Worm (Caenorhabditis elegans): Measurements from ENCODE around the gene Y54G2A.11.
"Not testable (repeated sequence)": the region's sequence is repeated elsewhere in the genome, so short reads cannot be mapped to it uniquely, and the experiment has no call there.

The Y54G2A.11 gene

DNA sequence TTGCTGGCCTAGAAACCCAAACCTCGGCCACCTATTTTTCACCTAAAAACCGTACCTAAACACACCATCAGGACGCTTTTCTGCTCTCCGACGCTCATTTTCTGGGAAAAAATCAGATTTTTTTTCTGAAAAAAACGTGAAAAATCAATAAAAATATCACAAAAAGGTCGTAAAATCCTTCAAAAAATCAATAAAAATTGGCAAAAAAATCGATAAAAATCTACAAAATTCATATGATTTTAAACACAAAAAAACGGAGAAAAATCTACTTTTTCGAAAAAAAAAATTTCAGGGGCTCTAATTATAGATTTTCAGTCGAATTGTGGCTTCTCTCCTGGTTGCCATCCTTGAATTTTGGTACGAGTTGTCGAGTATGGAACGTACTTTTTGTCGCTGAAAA is 55.1 kb downstream of the Y54G2A.11 start, which contains the start of gene Y94H6A.7:
Gene Y94H6A.7 (minus strand): TSS at position 101 of the 400 bp plus-strand sequence.
- not testable (repeated sequence) for TF ChIP-seq pqm-1 (tag; optimal IDR thresholded peaks at IDR 0.05); lir-3 (tag; optimal IDR thresholded peaks at IDR 0.05); arid-1 (GFP tag; conservative IDR thresholded peaks at IDR 0.05)
